Fruit fly (Drosophila melanogaster): Measurements from ENCODE around the gene CG31715.
A peak's percentile ranks its signal among the peaks of the same experiment; 100 is the strongest.

CG31715 gene

DNA sequence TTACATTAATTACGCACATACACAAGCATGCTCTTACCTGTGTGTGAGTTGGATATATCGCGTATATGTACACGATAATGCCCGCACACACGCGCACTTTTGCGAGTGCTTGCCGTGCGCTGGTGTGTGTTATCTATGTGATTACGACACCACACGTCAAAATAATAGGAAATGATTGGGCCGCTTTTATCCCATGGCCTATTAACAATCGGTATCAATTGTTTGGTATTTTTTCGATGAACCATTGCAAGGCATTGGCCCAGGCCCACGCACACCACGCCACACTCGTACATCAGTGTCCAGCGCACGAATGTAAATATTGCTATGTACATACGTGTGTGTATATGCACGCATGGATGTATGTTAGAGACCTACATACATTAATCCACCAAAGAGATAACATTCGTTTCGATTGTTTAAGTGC, 6.5 kb upstream of the CG31715 start (continued):
- TF ChIP-seq CG11085 (GFP tag; IDR thresholded peaks at IDR 0.05) (no peak), aop (GFP tag; IDR thresholded peaks at IDR 0.05) (no peak), Vsx1 (GFP tag; optimal IDR thresholded peaks at IDR 0.05) (peak; percentile 75), caup (GFP tag; optimal IDR thresholded peaks at IDR 0.05; ENCODE audit: severe bottlenecking) (peak; percentile 77), zfh1 (GFP tag; IDR thresholded peaks at IDR 0.05) (no peak), CG6175 (GFP tag; IDR thresholded peaks at IDR 0.05) (no peak), Jarid2 (GFP tag; optimal IDR thresholded peaks at IDR 0.05) (no peak), cg (GFP tag; optimal IDR thresholded peaks at IDR 0.05) (peak; percentile 100), Ptx1 (GFP tag; IDR thresholded peaks at IDR 0.05) (peak; percentile 35; the same call in 1 of the 2 replicates), CG3065 (GFP tag; optimal IDR thresholded peaks at IDR 0.05) (no peak), CG10959 (GFP tag; IDR thresholded peaks at IDR 0.05) (no peak), CG17186 (GFP tag; optimal IDR thresholded peaks at IDR 0.05) (no peak), Sox100B (GFP tag; optimal IDR thresholded peaks at IDR 0.05) (peak; percentile 77), CG14710 (tag; optimal IDR thresholded peaks at IDR 0.05) (peak; percentile 56), Sry-β (GFP tag; optimal IDR thresholded peaks at IDR 0.05) (peak; percentile 17), hbn (GFP tag; IDR thresholded peaks at IDR 0.05; ENCODE audit: partially characterized antibody) (peak; percentile 61), pan (optimal IDR thresholded peaks at IDR 0.05) (no peak), pan (GFP tag; optimal IDR thresholded peaks at IDR 0.05 in 1 of 2, IDR thresholded peaks at IDR 0.05 in 1 of 2) (no peak), Fer1 (GFP tag; optimal IDR thresholded peaks at IDR 0.05) (peak; percentile 85), CG18599 (GFP tag; optimal IDR thresholded peaks at IDR 0.05) (peak; percentile 84), CG12659 (GFP tag; optimal IDR thresholded peaks at IDR 0.05) (peak; percentile 77), pros (GFP tag; optimal IDR thresholded peaks at IDR 0.05) (peak; percentile 74), CG1647 (GFP tag; optimal IDR thresholded peaks at IDR 0.05) (peak; percentile 61), lbe (GFP tag; optimal IDR thresholded peaks at IDR 0.05) (peak; percentile 72), gt (GFP tag; IDR thresholded peaks at IDR 0.05) (no peak), CG33213 (GFP tag; optimal IDR thresholded peaks at IDR 0.05) (peak; percentile 61), CG12769 (tag; optimal IDR thresholded peaks at IDR 0.05) (peak; percentile 95), CG1024 (GFP tag; IDR thresholded peaks at IDR 0.05) (peak; percentile 75; the same call in 1 of the 2 replicates), Deaf1 (tag; optimal IDR thresholded peaks at IDR 0.05) (peak; percentile 40), ewg (GFP tag; optimal IDR thresholded peaks at IDR 0.05) (peak; percentile 26), CG1233 (GFP tag; optimal IDR thresholded peaks at IDR 0.05) (peak; percentile 74), HLHmδ (GFP tag; optimal IDR thresholded peaks at IDR 0.05) (peak; percentile 93), fd64A (GFP tag; optimal IDR thresholded peaks at IDR 0.05) (no peak), Hmr (GFP tag; optimal IDR thresholded peaks at IDR 0.05) (peak; percentile 90), mirr (GFP tag; optimal IDR thresholded peaks at IDR 0.05) (peak; percentile 99), pb (GFP tag; optimal IDR thresholded peaks at IDR 0.05) (peak; percentile 16), CG6272 (GFP tag; IDR thresholded peaks at IDR 0.05) (no peak), cad (GFP tag; optimal IDR thresholded peaks at IDR 0.05) (no peak), twi (tag; optimal IDR thresholded peaks at IDR 0.05) (peak; percentile 51), gfzf (GFP tag; optimal IDR thresholded peaks at IDR 0.05) (peak; percentile 34), slou (GFP tag; optimal IDR thresholded peaks at IDR 0.05) (no peak), CG13287 (GFP tag; IDR thresholded peaks at IDR 0.05; ENCODE audit: partially characterized antibody) (peak; percentile 81), CG12942 (GFP tag; optimal IDR thresholded peaks at IDR 0.05) (peak; percentile 6), Sox102F (GFP tag; optimal IDR thresholded peaks at IDR 0.05) (no peak), CG9727 (GFP tag; optimal IDR thresholded peaks at IDR 0.05) (peak; percentile 57), sd (tag; optimal IDR thresholded peaks at IDR 0.05) (peak; percentile 93), ind (GFP tag; optimal IDR thresholded peaks at IDR 0.05) (peak; percentile 9), CG1832 (GFP tag; optimal IDR thresholded peaks at IDR 0.05) (no peak), abd-A (tag; optimal IDR thresholded peaks at IDR 0.05) (peak; percentile 99), CG15479 (GFP tag; optimal IDR thresholded peaks at IDR 0.05) (peak; percentile 73)
